Worm (Caenorhabditis elegans) whole organism, late embryonic: ENCODE data around the gene sft-1.
A peak's percentile ranks its signal among the peaks of the same experiment; 100 is the strongest.

Experiments used
- F13H6.1 ChIP-seq: sonication (generic microtip); optimal IDR thresholded peaks from 2 replicates; lab custom pipeline; 2016; ENCODE audit warnings: missing genetic modification characterization, missing compliant biosample characterization
- K02D7.2 ChIP-seq: sonication (generic microtip); optimal IDR thresholded peaks from 2 replicates; lab custom pipeline; 2017; ENCODE audit warnings: mild to moderate bottlenecking, missing genetic modification characterization, missing compliant biosample characterization
- K09A11.1 ChIP-seq: sonication (generic microtip); optimal IDR thresholded peaks from 2 replicates; lab custom pipeline; 2017; ENCODE audit warnings: antibody characterized with exemption, mild to moderate bottlenecking, missing genetic modification characterization, missing compliant biosample characterization; ENCODE audit not compliant: insufficient read depth
- Y22D7AL.16 ChIP-seq: sonication (generic microtip); optimal IDR thresholded peaks from 2 replicates; lab custom pipeline; 2016; ENCODE audit warnings: missing genetic modification characterization, missing compliant biosample characterization
- ahr-1 ChIP-seq: sonication (generic microtip); optimal IDR thresholded peaks from 2 replicates; lab custom pipeline; 2016; ENCODE audit warnings: missing genetic modification characterization, missing compliant biosample characterization
- ama-1 ChIP-seq: fragments of 150-350 bp; optimal IDR thresholded peaks from 2 replicates; lab custom pipeline; 2014
- ceh-18 ChIP-seq: sonication (generic microtip); optimal IDR thresholded peaks from 2 replicates; lab custom pipeline; 2016; ENCODE audit warnings: missing genetic modification characterization, missing compliant biosample characterization
- ceh-19 ChIP-seq: fragments of 200-800 bp; sonication (Bioruptor generic); optimal IDR thresholded peaks from 2 replicates; lab custom pipeline; 2018; ENCODE audit warnings: mild to moderate bottlenecking, missing genetic modification characterization, missing compliant biosample characterization
- ceh-30 ChIP-seq: fragments of 150-350 bp; optimal IDR thresholded peaks from 2 replicates; lab custom pipeline; 2014; ENCODE audit warnings: missing biosample characterization, missing genetic modification characterization
- ceh-31 ChIP-seq: sonication (generic microtip); optimal IDR thresholded peaks from 2 replicates; lab custom pipeline; 2016; ENCODE audit warnings: missing genetic modification characterization, missing compliant biosample characterization
- ceh-45 ChIP-seq: fragments of 200-800 bp; sonication (Bioruptor generic); IDR thresholded peaks from 2 replicates; pipeline ENCODE4 v1.3.6; 2022; ENCODE audit warnings: missing genetic modification reagents, missing genetic modification characterization, missing compliant biosample characterization
- ceh-48 ChIP-seq: sonication (generic microtip); optimal IDR thresholded peaks from 2 replicates; lab custom pipeline; 2016; ENCODE audit warnings: missing genetic modification characterization, inconsistent platforms, missing compliant biosample characterization
- ceh-6 ChIP-seq: fragments of 200-800 bp; sonication (Bioruptor generic); optimal IDR thresholded peaks from 2 replicates; lab custom pipeline; 2018; ENCODE audit warnings: mild to moderate bottlenecking, missing genetic modification characterization, missing compliant biosample characterization
- ceh-9 ChIP-seq: sonication (generic microtip); optimal IDR thresholded peaks from 2 replicates; lab custom pipeline; 2016; ENCODE audit warnings: mild to moderate bottlenecking, missing genetic modification characterization, inconsistent platforms, missing compliant biosample characterization
- dmd-4 ChIP-seq: sonication (generic microtip); optimal IDR thresholded peaks from 2 replicates; lab custom pipeline; 2016; ENCODE audit warnings: borderline replicate concordance, missing genetic modification characterization, missing compliant biosample characterization
- dve-1 ChIP-seq: sonication (generic microtip); optimal IDR thresholded peaks from 2 replicates; lab custom pipeline; 2017; ENCODE audit warnings: antibody characterized with exemption, mild to moderate bottlenecking, missing genetic modification characterization, missing compliant biosample characterization
- elt-2 ChIP-seq: sonication (generic microtip); optimal IDR thresholded peaks from 2 replicates; lab custom pipeline; 2016; ENCODE audit warnings: missing genetic modification reagents, missing genetic modification characterization, missing compliant biosample characterization
- ets-4 ChIP-seq: sonication (generic microtip); optimal IDR thresholded peaks from 2 replicates; lab custom pipeline; 2016; ENCODE audit warnings: missing genetic modification characterization, missing compliant biosample characterization
- eyg-1 ChIP-seq: sonication (generic microtip); optimal IDR thresholded peaks from 2 replicates; lab custom pipeline; 2016; ENCODE audit warnings: missing genotype, missing genetic modification characterization, missing compliant biosample characterization
- fax-1 ChIP-seq: sonication (generic microtip); optimal IDR thresholded peaks from 2 replicates; lab custom pipeline; 2016; ENCODE audit warnings: missing genotype, missing genetic modification characterization, missing compliant biosample characterization
- fkh-10 ChIP-seq: fragments of 150-350 bp; optimal IDR thresholded peaks from 2 replicates; lab custom pipeline; 2014; ENCODE audit warnings: missing biosample characterization, missing genetic modification reagents, missing genetic modification characterization
- hlh-13 ChIP-seq: fragments of 200-800 bp; sonication (Bioruptor generic); optimal IDR thresholded peaks from 2 replicates; lab custom pipeline; 2018; ENCODE audit warnings: mild to moderate bottlenecking, missing genetic modification characterization, missing compliant biosample characterization
- hlh-15 ChIP-seq: sonication (generic microtip); optimal IDR thresholded peaks from 2 replicates; lab custom pipeline; 2016; ENCODE audit warnings: missing genetic modification characterization, missing compliant biosample characterization
- hlh-6 ChIP-seq: sonication (generic microtip); optimal IDR thresholded peaks from 2 replicates; lab custom pipeline; 2016; ENCODE audit warnings: missing genotype, missing genetic modification characterization, missing compliant biosample characterization
- hlh-8 ChIP-seq: sonication (generic microtip); optimal IDR thresholded peaks from 2 replicates; lab custom pipeline; 2016; ENCODE audit warnings: missing genotype, missing genetic modification characterization, missing compliant biosample characterization
- lin-11 ChIP-seq: fragments of 200-800 bp; sonication (Bioruptor generic); optimal IDR thresholded peaks from 2 replicates; lab custom pipeline; 2018; ENCODE audit warnings: mild to moderate bottlenecking, missing genetic modification characterization, missing compliant biosample characterization
- madf-2 ChIP-seq: sonication (generic microtip); optimal IDR thresholded peaks from 2 replicates; lab custom pipeline; 2017; ENCODE audit warnings: missing genetic modification characterization, missing compliant biosample characterization
- mec-3 ChIP-seq: sonication (generic microtip); optimal IDR thresholded peaks from 2 replicates; lab custom pipeline; 2016; ENCODE audit warnings: borderline replicate concordance, missing genetic modification characterization, missing compliant biosample characterization
- nfya-1 ChIP-seq: sonication (generic microtip); optimal IDR thresholded peaks from 2 replicates; lab custom pipeline; 2017; ENCODE audit warnings: missing genetic modification characterization, mild to moderate bottlenecking, missing compliant biosample characterization, antibody characterized with exemption, moderate library complexity
- nhr-11 ChIP-seq: fragments of 150-350 bp; optimal IDR thresholded peaks from 2 replicates; lab custom pipeline; 2014; ENCODE audit warnings: missing biosample characterization, missing genetic modification characterization
- npax-4 ChIP-seq: sonication (generic microtip); optimal IDR thresholded peaks from 2 replicates; lab custom pipeline; 2016; ENCODE audit warnings: missing genetic modification characterization, missing compliant biosample characterization
- pag-3 ChIP-seq: sonication (generic microtip); optimal IDR thresholded peaks from 2 replicates; lab custom pipeline; 2016; ENCODE audit warnings: missing compliant biosample characterization, missing genetic modification characterization, borderline replicate concordance
- pax-1 ChIP-seq: fragments of 150-350 bp; optimal IDR thresholded peaks from 2 replicates; lab custom pipeline; 2014; ENCODE audit warnings: missing biosample characterization, missing genetic modification characterization
- pqm-1 ChIP-seq: sonication (generic microtip); optimal IDR thresholded peaks from 2 replicates; lab custom pipeline; 2016; ENCODE audit warnings: missing genetic modification characterization, missing compliant biosample characterization
- pros-1 ChIP-seq: fragments of 150-350 bp; optimal IDR thresholded peaks from 2 replicates; lab custom pipeline; 2014; ENCODE audit warnings: missing biosample characterization, missing genetic modification reagents, missing genetic modification characterization
- ref-2 ChIP-seq: sonication (generic microtip); optimal IDR thresholded peaks from 2 replicates; lab custom pipeline; 2016; ENCODE audit warnings: missing genetic modification characterization, missing compliant biosample characterization
- rnt-1 ChIP-seq: sonication (generic microtip); optimal IDR thresholded peaks from 2 replicates; lab custom pipeline; 2016; ENCODE audit warnings: missing genetic modification characterization, missing compliant biosample characterization
- tbx-2 ChIP-seq: sonication (generic microtip); optimal IDR thresholded peaks from 2 replicates; lab custom pipeline; 2016; ENCODE audit warnings: missing genetic modification characterization, missing compliant biosample characterization
- tbx-7 ChIP-seq: sonication (generic microtip); optimal IDR thresholded peaks from 2 replicates; lab custom pipeline; 2016; ENCODE audit warnings: missing genotype, missing genetic modification characterization, missing compliant biosample characterization
- ttx-3 ChIP-seq: sonication (generic microtip); optimal IDR thresholded peaks from 2 replicates; lab custom pipeline; 2016; ENCODE audit warnings: missing genetic modification reagents, missing genetic modification characterization, missing compliant biosample characterization
- unc-3 ChIP-seq, 2 experiments: fragments of 200-800 bp in 1 of 2; sonication (Bioruptor generic) in 1 of 2; sonication (generic microtip) in 1 of 2; conservative IDR thresholded peaks in 1 of 2; optimal IDR thresholded peaks in 1 of 2; 2 replicates each; pipeline versions ENCODE4 v1.3.6 to Lab custom; 2016 to 2022; ENCODE audit warnings: missing compliant biosample characterization in 2 of 2, missing genetic modification characterization in 2 of 2, missing genetic modification reagents in 1 of 2
- unc-42 ChIP-seq: sonication (generic microtip); optimal IDR thresholded peaks from 2 replicates; lab custom pipeline; 2016; ENCODE audit warnings: missing genotype, missing genetic modification characterization, missing compliant biosample characterization
- unc-55 ChIP-seq: sonication (generic microtip); optimal IDR thresholded peaks from 2 replicates; lab custom pipeline; 2017; ENCODE audit warnings: missing biosample characterization, missing genetic modification reagents, missing genetic modification characterization
- ztf-16 ChIP-seq: sonication (generic microtip); optimal IDR thresholded peaks from 2 replicates; lab custom pipeline; 2017; ENCODE audit warnings: missing genetic modification characterization, missing compliant biosample characterization

sft-1 gene

DNA sequence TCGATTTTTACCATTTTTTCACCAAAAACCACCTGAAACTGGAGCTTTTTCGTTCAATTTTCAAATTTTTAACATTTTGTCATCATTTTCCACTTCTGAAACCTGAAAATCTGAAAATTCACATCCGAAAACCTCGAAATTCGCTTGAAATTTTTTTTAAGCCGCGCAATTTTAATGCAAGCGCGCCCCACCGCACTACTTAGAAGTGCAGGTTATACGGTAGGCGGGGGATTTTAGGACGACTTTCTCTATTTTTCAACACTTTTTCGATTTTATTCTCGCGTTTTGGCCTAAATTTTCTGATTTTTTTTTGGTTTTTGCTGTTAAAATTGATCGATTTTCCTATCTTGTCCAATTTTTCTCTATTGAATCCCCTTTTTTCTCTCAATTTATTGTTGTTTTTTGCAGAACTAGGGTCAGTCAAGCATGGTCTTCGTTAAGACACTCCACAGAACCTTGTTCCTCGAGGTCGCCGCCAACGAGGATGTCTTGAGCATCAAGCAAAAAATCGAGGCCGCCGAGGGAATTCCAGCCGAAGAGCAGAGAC is 18.5 kb upstream of the sft-1 start, which contains the start of gene ubl-1:
ubl-1 (plus strand) TSS at position 402 of the 547 bp plus-strand sequence.
- TF ChIP-seq pax-1 (tag; lab: Kevin White, UChicago) (peak; percentile 72), ets-4 (tag; lab: Kevin White, UChicago) (peak; percentile 20), hlh-8 (tag; lab: Kevin White, UChicago) (no peak), pros-1 (peak; percentile 21), elt-2 (tag; lab: Kevin White, UChicago) (peak; percentile 27), tbx-2 (tag; lab: Kevin White, UChicago) (peak; percentile 10), Y22D7AL.16 (tag; lab: Kevin White, UChicago) (no peak), ceh-30 (no peak), nfya-1 (tag; lab: Kevin White, UChicago) (peak; percentile 80), dve-1 (tag; lab: Kevin White, UChicago) (peak; percentile 27)

DNA sequence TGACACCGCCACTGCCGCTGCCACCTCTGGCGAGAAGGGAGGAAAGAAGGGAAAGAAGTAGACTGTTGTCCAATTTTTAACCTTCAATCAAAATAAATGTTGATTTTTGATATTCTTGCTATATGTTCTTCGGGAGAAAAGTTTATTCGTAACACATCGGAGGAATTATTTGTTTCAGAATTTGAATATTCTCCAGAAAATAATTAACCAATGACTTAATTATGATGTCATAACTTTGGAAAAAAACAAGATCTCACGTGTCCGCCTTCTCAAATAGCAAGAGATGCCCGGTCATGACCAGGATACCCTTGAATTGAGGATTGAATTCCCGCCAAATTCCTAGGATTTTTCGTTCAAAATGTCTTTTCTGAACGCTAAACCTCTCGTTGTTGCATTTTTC is 17.4 kb upstream of the sft-1 start:
- no peak for TF ChIP-seq F13H6.1
- TF ChIP-seq rnt-1 (tag; lab: Kevin White, UChicago): no peak
- no peak for TF ChIP-seq ceh-48 (tag; lab: Kevin White, UChicago)
- no peak for TF ChIP-seq hlh-13 (GFP tag; lab: Kevin White, UChicago)
- no peak for TF ChIP-seq ahr-1 (tag; lab: Kevin White, UChicago)
- TF ChIP-seq fax-1 (tag; lab: Kevin White, UChicago): no peak
- no peak for TF ChIP-seq hlh-15
- no peak for TF ChIP-seq ceh-19

DNA sequence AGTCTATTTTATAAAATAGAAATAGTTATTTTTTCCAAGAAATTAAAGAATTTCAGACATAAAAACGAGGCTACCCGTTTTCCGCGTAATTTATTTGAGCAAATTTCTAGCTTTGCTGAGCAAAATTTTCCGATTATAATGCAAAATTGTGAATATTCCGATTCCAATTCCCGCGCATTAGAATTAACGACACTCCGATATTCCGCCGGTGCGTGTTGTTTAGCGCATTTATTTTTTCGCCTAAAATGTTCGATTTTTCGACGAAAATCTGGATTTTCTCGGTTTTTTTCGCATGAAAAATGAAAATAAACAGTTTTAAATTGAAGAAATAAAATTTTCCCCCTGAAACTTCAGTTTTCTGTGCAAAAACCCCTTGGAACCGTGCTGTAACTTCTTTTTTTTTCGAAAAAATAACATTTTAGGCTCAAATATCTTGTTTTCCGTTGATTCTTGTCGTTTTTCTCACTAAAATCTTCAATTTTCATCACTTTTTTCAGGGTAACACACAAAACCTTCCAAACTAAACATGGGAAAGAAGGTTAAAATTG is 16.4 kb upstream of the sft-1 start, which contains the start of gene H06I04.3:
H06I04.3 (plus strand) TSS at position 498 of the 548 bp plus-strand sequence.
- no peak for TF ChIP-seq madf-2 (tag; lab: Kevin White, UChicago)
- peak; percentile 4 for TF ChIP-seq nfya-1 (tag; lab: Kevin White, UChicago)

DNA sequence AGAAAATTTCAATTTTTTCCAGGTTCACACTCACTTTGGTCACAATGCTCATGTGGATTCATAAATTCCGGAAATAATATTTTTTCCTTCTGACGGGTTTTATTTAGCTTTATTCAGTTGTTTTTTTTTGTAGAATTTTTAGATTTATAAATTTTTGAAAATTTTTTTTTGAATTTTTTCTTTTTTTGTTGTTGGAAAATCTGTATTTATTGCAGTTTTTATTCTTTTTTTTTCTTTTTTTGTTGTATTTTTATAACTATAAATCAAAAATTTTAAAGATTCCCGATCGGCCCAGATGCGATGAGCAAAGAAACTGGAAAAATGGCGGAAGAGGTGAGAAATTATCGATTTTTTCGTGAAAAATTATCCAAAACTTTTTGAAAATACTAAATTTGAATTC is 5.1 kb downstream of the sft-1 start, which contains the start of gene ccep-135:
ccep-135 (plus strand) TSS at position 301 of the 400 bp plus-strand sequence.
- TF ChIP-seq tbx-2 (tag; lab: Kevin White, UChicago) (no peak), dmd-4 (tag; lab: Kevin White, UChicago) (no peak), pax-1 (tag; lab: Kevin White, UChicago) (no peak), pag-3 (no peak), ref-2 (tag; lab: Kevin White, UChicago) (no peak), hlh-8 (tag; lab: Kevin White, UChicago) (no peak), unc-3 (GFP tag; conservative IDR thresholded peaks at IDR 0.05; lab: Robert Waterston, UW) (no peak), unc-3 (tag; optimal IDR thresholded peaks at IDR 0.05; lab: Kevin White, UChicago) (no peak), unc-42 (tag; lab: Kevin White, UChicago) (no peak), unc-55 (GFP tag; lab: Kevin White, UChicago) (no peak), pqm-1 (tag; lab: Kevin White, UChicago) (no peak), ceh-9 (tag; lab: Kevin White, UChicago) (no peak), ceh-18 (tag; lab: Kevin White, UChicago) (no peak), ttx-3 (tag; lab: Kevin White, UChicago) (no peak), K09A11.1 (no peak), ztf-16 (tag; lab: Kevin White, UChicago) (no peak), K02D7.2 (tag; lab: Kevin White, UChicago) (no peak)

DNA sequence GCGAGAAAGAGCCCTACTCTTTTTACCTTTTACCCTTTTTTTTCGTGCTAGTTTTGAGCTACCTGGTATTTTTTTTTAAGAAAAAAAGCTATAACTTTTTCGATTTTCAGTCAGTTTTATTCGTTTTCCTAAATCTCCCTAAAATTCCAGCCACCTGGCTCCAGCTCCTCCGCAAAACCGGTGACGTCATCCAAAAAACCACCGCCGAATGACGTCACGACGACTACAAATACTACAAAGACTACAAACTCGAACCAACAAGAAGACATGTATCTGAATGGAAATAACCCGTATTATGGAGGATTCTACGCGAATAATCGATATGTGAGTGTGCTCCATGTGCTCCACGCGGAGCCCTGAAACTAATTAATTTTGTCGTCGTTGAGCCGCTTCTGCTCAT is 8.2 kb downstream of the sft-1 start:
- no peak for TF ChIP-seq nhr-11 (tag; lab: Kevin White, UChicago)
- TF ChIP-seq mec-3 (tag; lab: Kevin White, UChicago): no peak
- TF ChIP-seq lin-11 (tag; lab: Kevin White, UChicago): no peak
- TF ChIP-seq dve-1 (tag; lab: Kevin White, UChicago): no peak
- no peak for TF ChIP-seq hlh-8 (tag; lab: Kevin White, UChicago)
- no peak for TF ChIP-seq tbx-7 (tag; lab: Kevin White, UChicago)
- TF ChIP-seq elt-2 (tag; lab: Kevin White, UChicago): no peak
- TF ChIP-seq ceh-45 (GFP tag; lab: Robert Waterston, UW): no peak
- TF ChIP-seq hlh-13 (GFP tag; lab: Kevin White, UChicago): no peak
- no peak for TF ChIP-seq npax-4
- no peak for TF ChIP-seq ceh-18 (tag; lab: Kevin White, UChicago)
- no peak for TF ChIP-seq ceh-31
- TF ChIP-seq eyg-1 (tag; lab: Kevin White, UChicago): no peak
- TF ChIP-seq unc-3 (GFP tag; conservative IDR thresholded peaks at IDR 0.05; lab: Robert Waterston, UW): no peak
- TF ChIP-seq unc-3 (tag; optimal IDR thresholded peaks at IDR 0.05; lab: Kevin White, UChicago): no peak
- TF ChIP-seq fkh-10 (GFP tag; lab: Kevin White, UChicago): no peak
- TF ChIP-seq hlh-6 (tag; lab: Kevin White, UChicago): no peak
- no peak for TF ChIP-seq ama-1 (lab: Kevin White, UChicago)
- no peak for TF ChIP-seq ceh-6 (GFP tag; lab: Kevin White, UChicago)
